Fruit fly (Drosophila melanogaster): ENCODE measurements around the gene hydra.

DNA sequence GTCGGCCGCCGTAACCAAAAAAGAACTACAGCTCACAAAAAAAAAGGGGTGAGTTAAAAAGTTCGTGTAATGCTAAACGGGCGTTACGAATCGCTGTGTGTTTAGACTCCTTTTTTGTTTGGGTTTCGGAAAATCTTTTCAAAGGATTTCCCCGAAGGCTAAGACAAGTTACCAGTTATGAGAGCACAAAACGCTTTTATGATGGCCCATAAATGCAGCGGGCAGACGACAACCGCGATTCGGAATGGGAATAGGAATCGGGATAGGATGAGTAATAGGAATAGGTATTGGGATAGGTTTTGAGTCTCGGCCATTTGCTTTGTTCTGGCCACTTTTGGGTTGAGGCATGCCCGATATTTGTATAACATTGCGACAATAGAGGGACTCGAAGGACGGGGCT lies 47.6 kb upstream of the hydra start:
- TF ChIP-seq Jra (GFP tag; optimal IDR thresholded peaks at IDR 0.05) = no peak
- no peak for TF ChIP-seq psq (GFP tag; optimal IDR thresholded peaks at IDR 0.05)
- no peak for TF ChIP-seq lola (GFP tag; optimal IDR thresholded peaks at IDR 0.05)
- no peak for TF ChIP-seq sage (GFP tag; optimal IDR thresholded peaks at IDR 0.05)
- TF ChIP-seq Mio (GFP tag; optimal IDR thresholded peaks at IDR 0.05) = no peak
- no peak for TF ChIP-seq Dfd (GFP tag; optimal IDR thresholded peaks at IDR 0.05)
- TF ChIP-seq ey (GFP tag; optimal IDR thresholded peaks at IDR 0.05) = no peak
- TF ChIP-seq HLH106 (tag; optimal IDR thresholded peaks at IDR 0.05) = no peak
- no peak for TF ChIP-seq pan (optimal IDR thresholded peaks at IDR 0.05)
- TF ChIP-seq woc (GFP tag; optimal IDR thresholded peaks at IDR 0.05) = no peak
- no peak for TF ChIP-seq Rel (GFP tag; optimal IDR thresholded peaks at IDR 0.05)
- TF ChIP-seq Rel (tag; optimal IDR thresholded peaks at IDR 0.05) = no peak
- no peak for TF ChIP-seq usp (GFP tag; optimal IDR thresholded peaks at IDR 0.05)
- TF ChIP-seq h (GFP tag; optimal IDR thresholded peaks at IDR 0.05) = no peak

Measured in whole organism, wandering third instar larva.